Worm (Caenorhabditis elegans): Measurements from ENCODE around the gene C03G6.21.

DNA sequence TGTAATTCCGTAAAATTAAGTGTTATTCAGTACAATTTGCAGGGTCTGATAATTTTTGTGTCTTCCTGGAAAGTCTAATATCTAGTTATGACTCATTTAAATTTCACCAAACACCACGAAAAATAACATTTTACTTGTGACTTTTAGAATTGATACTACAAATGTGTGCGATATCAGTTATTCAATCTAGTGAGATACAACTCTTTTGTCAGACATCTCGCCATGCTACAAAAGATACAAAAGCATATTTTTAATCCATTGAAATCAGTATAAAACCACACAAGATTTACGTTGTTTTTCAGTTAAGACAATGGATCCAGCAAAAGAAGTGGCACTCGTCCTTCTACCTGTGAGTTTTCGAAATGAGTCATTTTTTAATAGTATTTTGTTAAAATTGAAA is 17.5 kb upstream of the C03G6.21 start, which contains the start of gene srx-56:
- TF ChIP-seq flt-1 (GFP tag; IDR thresholded peaks at IDR 0.05) (no peak), klf-2 (GFP tag; conservative IDR thresholded peaks at IDR 0.05) (no peak), ref-1 (GFP tag; conservative IDR thresholded peaks at IDR 0.05) (no peak)
